Fruit fly (Drosophila melanogaster): ENCODE data around the gene Ipk2.

Gene Ipk2

dm6 chr2L:602439-602879 is 28.4 kb upstream of the Ipk2 start, which contains the start of gene CG13689 (continued):
- TF ChIP-seq fd3F (GFP tag; optimal IDR thresholded peaks at IDR 0.05) (no peak), maf-S (GFP tag; optimal IDR thresholded peaks at IDR 0.05) (no peak), CG3281 (GFP tag; optimal IDR thresholded peaks at IDR 0.05) (no peak), CG11247 (GFP tag; IDR thresholded peaks at IDR 0.05) (peak; percentile 78), CG6175 (GFP tag; IDR thresholded peaks at IDR 0.05) (no peak), en (GFP tag; optimal IDR thresholded peaks at IDR 0.05) (no peak), Trl (optimal IDR thresholded peaks at IDR 0.05) (no peak), Trl (GFP tag; optimal IDR thresholded peaks at IDR 0.05) (peak; percentile 38), Hand (GFP tag; optimal IDR thresholded peaks at IDR 0.05) (no peak), tx (GFP tag; optimal IDR thresholded peaks at IDR 0.05) (no peak), CG10654 (GFP tag; optimal IDR thresholded peaks at IDR 0.05) (peak; percentile 33), Deaf1 (tag; optimal IDR thresholded peaks at IDR 0.05) (no peak), stwl (tag; optimal IDR thresholded peaks at IDR 0.05) (peak; percentile 82), tna (GFP tag; IDR thresholded peaks at IDR 0.05; ENCODE audit: partially characterized antibody) (no peak), dmrt11E (tag; optimal IDR thresholded peaks at IDR 0.05) (peak; percentile 14), sisA (GFP tag; IDR thresholded peaks at IDR 0.05) (peak; percentile 63), CG17568 (GFP tag; optimal IDR thresholded peaks at IDR 0.05) (no peak), vnd (GFP tag; IDR thresholded peaks at IDR 0.05; ENCODE audit: partially characterized antibody) (no peak), GATAe (GFP tag; conservative IDR thresholded peaks at IDR 0.05) (no peak), CG3065 (GFP tag; optimal IDR thresholded peaks at IDR 0.05) (no peak), peb (GFP tag; IDR thresholded peaks at IDR 0.05) (no peak), tin (GFP tag; optimal IDR thresholded peaks at IDR 0.05) (peak; percentile 57), CG18619 (GFP tag; optimal IDR thresholded peaks at IDR 0.05) (no peak), CG30403 (GFP tag; optimal IDR thresholded peaks at IDR 0.05) (peak; percentile 68), exex (tag; optimal IDR thresholded peaks at IDR 0.05) (no peak), CG17328 (GFP tag; IDR thresholded peaks at IDR 0.05) (no peak; the same call in 1 of the 2 replicates), chif (GFP tag; optimal IDR thresholded peaks at IDR 0.05) (peak in 1 of 2 experiments; percentile 67), Optix (GFP tag; IDR thresholded peaks at IDR 0.05) (no peak), CG31365 (tag; optimal IDR thresholded peaks at IDR 0.05) (peak; percentile 56), CG18599 (GFP tag; optimal IDR thresholded peaks at IDR 0.05) (peak; percentile 54), luna (GFP tag; optimal IDR thresholded peaks at IDR 0.05) (no peak), CG13287 (GFP tag; IDR thresholded peaks at IDR 0.05; ENCODE audit: partially characterized antibody) (peak; percentile 64), CG13123 (GFP tag; optimal IDR thresholded peaks at IDR 0.05) (no peak), CG33557 (GFP tag; optimal IDR thresholded peaks at IDR 0.05) (peak; percentile 33), B-H2 (GFP tag; optimal IDR thresholded peaks at IDR 0.05) (no peak), bigmax (GFP tag; optimal IDR thresholded peaks at IDR 0.05) (no peak), sqz (GFP tag; optimal IDR thresholded peaks at IDR 0.05) (no peak), CG11723 (GFP tag; optimal IDR thresholded peaks at IDR 0.05) (no peak), fd64A (GFP tag; optimal IDR thresholded peaks at IDR 0.05) (no peak), CG10366 (GFP tag; IDR thresholded peaks at IDR 0.05) (peak; percentile 15; the same call in 1 of the 2 replicates), pb (GFP tag; optimal IDR thresholded peaks at IDR 0.05) (no peak), CG6254 (GFP tag; optimal IDR thresholded peaks at IDR 0.05) (no peak), CG2889 (GFP tag; IDR thresholded peaks at IDR 0.05) (no peak), Ets65A (GFP tag) (peak; percentile 58), danr (GFP tag; IDR thresholded peaks at IDR 0.05) (no peak), CG14860 (GFP tag; IDR thresholded peaks at IDR 0.05; ENCODE audit: partially characterized antibody) (no peak), CG11085 (GFP tag; IDR thresholded peaks at IDR 0.05) (peak; percentile 21; the same call in 1 of the 2 replicates), sens-2 (GFP tag; IDR thresholded peaks at IDR 0.05) (no peak), bsh (GFP tag; optimal IDR thresholded peaks at IDR 0.05) (peak in 1 of 2 experiments; percentile 39), CG30020 (tag; optimal IDR thresholded peaks at IDR 0.05) (no peak), hbn (GFP tag; IDR thresholded peaks at IDR 0.05; ENCODE audit: partially characterized antibody) (no peak)

All from whole organism, embryonic.